Fruit fly (Drosophila melanogaster) whole organism, embryonic: ENCODE results near the gene CG43993.

Experiments
- Abd-B ChIP-seq: fragments of 200-800 bp; sonication (Bioruptor generic); optimal IDR thresholded peaks from 2 replicates; lab custom pipeline; 2018; ENCODE audit warnings: missing biosample characterization, mild to moderate bottlenecking, missing genetic modification characterization, moderate library complexity
- Bteb2 ChIP-seq: fragments of 200-800 bp; sonication (Bioruptor generic); optimal IDR thresholded peaks from 2 replicates; lab custom pipeline; 2016; ENCODE audit warnings: missing biosample characterization, missing genetic modification characterization
- CG10274 ChIP-seq: fragments of 200-800 bp; sonication (Bioruptor generic); optimal IDR thresholded peaks from 3 replicates; lab custom pipeline; 2017; ENCODE audit warnings: missing biosample characterization, mild to moderate bottlenecking, missing genetic modification characterization
- CG11093 ChIP-seq: fragments of 200-800 bp; sonication (Bioruptor generic); IDR thresholded peaks from 3 replicates; pipeline ENCODE4 v1.3.6; 2022; ENCODE audit warnings: missing biosample characterization, missing genetic modification characterization
- CG13123 ChIP-seq: fragments of 200-800 bp; sonication (Bioruptor generic); optimal IDR thresholded peaks from 2 replicates; lab custom pipeline; 2016; ENCODE audit warnings: missing biosample characterization, missing genetic modification characterization
- CG14667 ChIP-seq: fragments of 200-800 bp; sonication (Bioruptor generic); IDR thresholded peaks from 2 replicates; pipeline ENCODE4 v1.3.6; 2022; ENCODE audit warnings: missing biosample characterization, missing genetic modification characterization
- CG17612 ChIP-seq: fragments of 200-800 bp; sonication (Bioruptor generic); IDR thresholded peaks from 2 replicates; pipeline ENCODE4 v1.3.6; 2022; ENCODE audit warnings: missing biosample characterization, missing genetic modification characterization
- CG17829 ChIP-seq: fragments of 200-800 bp; optimal IDR thresholded peaks from 2 replicates; lab custom pipeline; 2019; ENCODE audit warnings: missing biosample characterization, mild to moderate bottlenecking, missing genetic modification characterization, moderate library complexity
- CG1832 ChIP-seq: fragments of 200-800 bp; sonication (Bioruptor generic); optimal IDR thresholded peaks from 2 replicates; lab custom pipeline; 2017; ENCODE audit warnings: missing biosample characterization, mild to moderate bottlenecking, missing genetic modification characterization, inconsistent platforms
- CG2120 ChIP-seq: fragments of 200-800 bp; sonication (Bioruptor generic); optimal IDR thresholded peaks from 3 replicates; lab custom pipeline; 2016; ENCODE audit warnings: missing biosample characterization, missing genetic modification characterization
- CG2678 ChIP-seq: fragments of 200-800 bp; sonication (Bioruptor generic); optimal IDR thresholded peaks from 3 replicates; lab custom pipeline; 2019; ENCODE audit warnings: missing biosample characterization, mild to moderate bottlenecking, missing genetic modification characterization, moderate library complexity
- CG2712 ChIP-seq: fragments of 200-800 bp; optimal IDR thresholded peaks from 3 replicates; lab custom pipeline; 2019; ENCODE audit warnings: missing biosample characterization, mild to moderate bottlenecking, missing genetic modification characterization, moderate library complexity
- CG33557 ChIP-seq: fragments of 200-800 bp; sonication (Bioruptor generic); optimal IDR thresholded peaks from 2 replicates; lab custom pipeline; 2019; ENCODE audit warnings: missing biosample characterization, mild to moderate bottlenecking, missing genetic modification characterization, moderate library complexity
- CG7357 ChIP-seq: fragments of 200-800 bp; sonication (Bioruptor generic); IDR thresholded peaks from 3 replicates; pipeline ENCODE4 v1.3.6; 2022; ENCODE audit warnings: missing biosample characterization, missing genetic modification characterization
- CG8765 ChIP-seq: fragments of 200-800 bp; sonication (Bioruptor generic); IDR thresholded peaks from 2 replicates; pipeline ENCODE4 v1.3.6; 2022; ENCODE audit warnings: missing biosample characterization, missing genetic modification characterization
- CHES-1-like ChIP-seq: fragments of 200-800 bp; sonication (Bioruptor generic); optimal IDR thresholded peaks from 2 replicates; lab custom pipeline; 2016; ENCODE audit warnings: missing biosample characterization, missing genetic modification characterization
- CkIIα-i1 ChIP-seq: fragments of 200-800 bp; sonication (Bioruptor generic); IDR thresholded peaks from 2 replicates; pipeline ENCODE4 v1.3.6; 2022; ENCODE audit warnings: missing biosample characterization, missing genetic modification characterization
- D ChIP-seq, 2 experiments: fragments of 200-800 bp in 1 of 2; fragments of >200 bp in 1 of 2; sonication (Bioruptor generic) in 1 of 2; optimal IDR thresholded peaks; 2 replicates in 1 of 2; 3 replicates in 1 of 2; lab custom pipeline; 2017; ENCODE audit warnings: mild to moderate bottlenecking in 1 of 2, missing biosample characterization in 1 of 2, missing genetic modification characterization in 1 of 2, missing genetic modification reagents in 1 of 2
- Fer1 ChIP-seq: fragments of 200-800 bp; sonication (Bioruptor generic); optimal IDR thresholded peaks from 2 replicates; lab custom pipeline; 2017; ENCODE audit warnings: missing biosample characterization, mild to moderate bottlenecking, missing genetic modification characterization
- Fer3 ChIP-seq: fragments of 200-800 bp; sonication (Bioruptor generic); optimal IDR thresholded peaks from 2 replicates; lab custom pipeline; 2018; ENCODE audit warnings: missing biosample characterization, mild to moderate bottlenecking, missing genetic modification characterization, moderate library complexity
- Hmr ChIP-seq: fragments of 200-800 bp; sonication (Bioruptor generic); optimal IDR thresholded peaks from 3 replicates; lab custom pipeline; 2017; ENCODE audit warnings: mild to moderate bottlenecking, missing biosample characterization, missing genetic modification reagents, missing genetic modification characterization
- Hr3 ChIP-seq: fragments of 200-800 bp; sonication (Bioruptor generic); optimal IDR thresholded peaks from 3 replicates; lab custom pipeline; 2016; ENCODE audit warnings: missing biosample characterization, missing genetic modification characterization
- Hr78 ChIP-seq, 2 experiments: fragments of 200-800 bp in 1 of 2; fragments of >200 bp in 1 of 2; sonication (Bioruptor generic) in 1 of 2; optimal IDR thresholded peaks; 2 replicates each; lab custom pipeline; 2017 to 2019; ENCODE audit warnings: missing biosample characterization in 2 of 2, missing genetic modification characterization in 2 of 2, mild to moderate bottlenecking in 1 of 2, moderate library complexity in 1 of 2
- NFAT ChIP-seq: fragments of 200-800 bp; sonication (Bioruptor generic); IDR thresholded peaks from 2 replicates; pipeline ENCODE4 v1.3.6; 2022; ENCODE audit warnings: missing biosample characterization, missing genetic modification characterization
- Taf1 ChIP-seq: fragments of 200-800 bp; sonication (Bioruptor generic); IDR thresholded peaks from 2 replicates; pipeline ENCODE4 v1.3.6; 2022; ENCODE audit warnings: missing biosample characterization, missing genetic modification characterization
- Vsx1 ChIP-seq: fragments of 200-800 bp; sonication (Bioruptor generic); optimal IDR thresholded peaks from 2 replicates; lab custom pipeline; 2017; ENCODE audit warnings: missing biosample characterization, mild to moderate bottlenecking, missing genetic modification characterization, missing genetic modification reagents
- Xbp1 ChIP-seq: fragments of 200-800 bp; sonication (Bioruptor generic); optimal IDR thresholded peaks from 3 replicates; lab custom pipeline; 2016; ENCODE audit warnings: missing biosample characterization, mild to moderate bottlenecking, missing genetic modification characterization
- cad ChIP-seq: fragments of >200 bp; optimal IDR thresholded peaks from 2 replicates; lab custom pipeline; 2017; ENCODE audit warnings: missing biosample characterization, missing genetic modification characterization
- corto ChIP-seq: fragments of 200-800 bp; sonication (Bioruptor generic); optimal IDR thresholded peaks from 2 replicates; lab custom pipeline; 2016; ENCODE audit warnings: missing biosample characterization, mild to moderate bottlenecking, missing genetic modification characterization, moderate library complexity
- crc ChIP-seq: fragments of 200-800 bp; sonication (Bioruptor generic); optimal IDR thresholded peaks from 2 replicates; lab custom pipeline; 2016; ENCODE audit warnings: missing biosample characterization, missing genetic modification characterization
- crol ChIP-seq: fragments of 200-800 bp; sonication (Bioruptor generic); IDR thresholded peaks from 2 replicates; pipeline ENCODE4 v1.3.6; 2022; ENCODE audit warnings: missing biosample characterization, missing genetic modification characterization
- da ChIP-seq: fragments of 200-800 bp; sonication (Bioruptor generic); optimal IDR thresholded peaks from 2 replicates; lab custom pipeline; 2016; ENCODE audit warnings: missing biosample characterization, missing genetic modification characterization
- fd102C ChIP-seq: fragments of 200-800 bp; sonication (Bioruptor generic); optimal IDR thresholded peaks from 2 replicates; lab custom pipeline; 2018; ENCODE audit warnings: missing biosample characterization, mild to moderate bottlenecking, missing genetic modification characterization, moderate library complexity
- fu2 ChIP-seq: fragments of 200-800 bp; sonication (Bioruptor generic); optimal IDR thresholded peaks from 2 replicates; lab custom pipeline; 2016; ENCODE audit warnings: missing biosample characterization, missing genetic modification characterization
- gem ChIP-seq: fragments of 200-800 bp; sonication (Bioruptor generic); optimal IDR thresholded peaks from 2 replicates; lab custom pipeline; 2019; ENCODE audit warnings: missing biosample characterization, mild to moderate bottlenecking, missing genetic modification characterization, moderate library complexity
- gsb-n ChIP-seq: fragments of 200-800 bp; sonication (Bioruptor generic); optimal IDR thresholded peaks from 3 replicates; lab custom pipeline; 2018; ENCODE audit warnings: missing biosample characterization, mild to moderate bottlenecking, missing genetic modification characterization
- hkb ChIP-seq, 2 experiments: fragments of 200-800 bp in 1 of 2; fragments of >200 bp in 1 of 2; sonication (Bioruptor generic) in 1 of 2; IDR thresholded peaks in 1 of 2; optimal IDR thresholded peaks in 1 of 2; 2 replicates each; pipeline versions ENCODE4 v1.3.6 to Lab custom; 2017 to 2022; ENCODE audit warnings: missing biosample characterization in 1 of 2, missing genetic modification characterization in 1 of 2
- kah ChIP-seq: fragments of 200-800 bp; sonication (Bioruptor generic); optimal IDR thresholded peaks from 2 replicates; lab custom pipeline; 2018; ENCODE audit warnings: missing biosample characterization, mild to moderate bottlenecking, missing genetic modification characterization
- lmd ChIP-seq: fragments of 200-800 bp; sonication (Bioruptor generic); IDR thresholded peaks from 2 replicates; pipeline ENCODE4 v1.3.6; 2022; ENCODE audit warnings: missing biosample characterization, missing genetic modification characterization
- luna ChIP-seq: fragments of 200-800 bp; sonication (Bioruptor generic); optimal IDR thresholded peaks from 2 replicates; lab custom pipeline; 2016; ENCODE audit warnings: missing biosample characterization, missing genetic modification characterization
- nerfin-2 ChIP-seq: fragments of 200-800 bp; sonication (Bioruptor generic); IDR thresholded peaks from 2 replicates; pipeline ENCODE4 v1.3.6; 2022; ENCODE audit warnings: missing biosample characterization, missing genetic modification characterization; ENCODE audit not compliant: partially characterized antibody
- oc ChIP-seq: fragments of 200-800 bp; sonication (Bioruptor generic); optimal IDR thresholded peaks from 2 replicates; lab custom pipeline; 2018; ENCODE audit warnings: missing biosample characterization, mild to moderate bottlenecking, missing genetic modification characterization, moderate library complexity
- pum ChIP-seq: fragments of 200-800 bp; sonication (Bioruptor generic); optimal IDR thresholded peaks from 2 replicates; lab custom pipeline; 2016; ENCODE audit warnings: missing biosample characterization, missing genetic modification characterization
- sc ChIP-seq, 3 experiments: fragments of >200 bp in 2 of 3; fragments of 200-800 bp in 1 of 3; sonication (Bioruptor generic) in 1 of 3; optimal IDR thresholded peaks; 2 replicates in 2 of 3; 3 replicates in 1 of 3; lab custom pipeline; 2017; ENCODE audit warnings: mild to moderate bottlenecking in 1 of 3, missing biosample characterization in 1 of 3, missing genetic modification characterization in 1 of 3, missing genetic modification reagents in 1 of 3
- slbo ChIP-seq: fragments of 200-800 bp; sonication (Bioruptor generic); IDR thresholded peaks from 2 replicates; pipeline ENCODE4 v1.3.6; 2022; ENCODE audit warnings: missing biosample characterization, missing genetic modification characterization
- slp2 ChIP-seq: fragments of 200-800 bp; sonication (Bioruptor generic); optimal IDR thresholded peaks from 2 replicates; lab custom pipeline; 2016; ENCODE audit warnings: missing biosample characterization, missing genetic modification characterization
- tll ChIP-seq, 2 experiments: fragments of 200-800 bp in 1 of 2; fragments of >200 bp in 1 of 2; sonication (Bioruptor generic) in 1 of 2; optimal IDR thresholded peaks; 2 replicates each; lab custom pipeline; 2017 to 2019; ENCODE audit warnings: missing biosample characterization in 2 of 2, missing genetic modification characterization in 2 of 2, mild to moderate bottlenecking in 1 of 2, moderate library complexity in 1 of 2
- tna ChIP-seq: fragments of 200-800 bp; sonication (Bioruptor generic); IDR thresholded peaks from 2 replicates; pipeline ENCODE4 v1.3.6; 2022; ENCODE audit warnings: missing biosample characterization, missing genetic modification characterization; ENCODE audit not compliant: partially characterized antibody
- toy ChIP-seq: fragments of 200-800 bp; sonication (Bioruptor generic); IDR thresholded peaks from 2 replicates; pipeline ENCODE4 v1.3.6; 2022; ENCODE audit warnings: missing biosample characterization, missing genetic modification characterization

The CG43993 gene

dm6 chr3L:12053695-12054094, 21.3 kb downstream of the CG43993 start (continued):
- TF ChIP-seq Fer1 (GFP tag; lab: Kevin White, UChicago) (no peak), pum (GFP tag; lab: Kevin White, UChicago) (peak; percentile 45), Hr78 (GFP tag; optimal IDR thresholded peaks at IDR 0.05; lab: Kevin White, UChicago) (peak in 1 of 2 experiments; percentile 24), fd102C (GFP tag; lab: Kevin White, UChicago) (no peak), kah (GFP tag; lab: Kevin White, UChicago) (peak; percentile 4), NFAT (GFP tag; lab: Robert Waterston, UW) (no peak), tna (GFP tag; lab: Robert Waterston, UW) (no peak), corto (GFP tag; lab: Kevin White, UChicago) (peak; percentile 91), CHES-1-like (GFP tag; lab: Kevin White, UChicago) (no peak), tll (GFP tag; optimal IDR thresholded peaks at IDR 0.05; lab: Kevin White, UChicago) (no peak), CG2678 (tag; lab: Kevin White, UChicago) (peak; percentile 30), Abd-B (GFP tag; lab: Kevin White, UChicago) (peak; percentile 22), Hmr (GFP tag; lab: Kevin White, UChicago) (no peak), slp2 (GFP tag; lab: Kevin White, UChicago) (peak; percentile 26), CG33557 (GFP tag; lab: Kevin White, UChicago) (no peak), Hr3 (GFP tag; lab: Kevin White, UChicago) (no peak), CG1832 (GFP tag; lab: Kevin White, UChicago) (no peak), crol (GFP tag; lab: Robert Waterston, UW) (0 out of 2 replicates have a peak, but pooled peaks have one; percentile 15), Bteb2 (GFP tag; lab: Kevin White, UChicago) (no peak), da (GFP tag; lab: Kevin White, UChicago) (no peak), luna (GFP tag; lab: Kevin White, UChicago) (no peak), gsb-n (tag; lab: Kevin White, UChicago) (peak; percentile 54), slbo (GFP tag; lab: Robert Waterston, UW) (no peak; the same call in 1 of the 2 replicates), CG11093 (GFP tag; lab: Robert Waterston, UW) (0 out of 3 replicates have a peak, but pooled peaks have one; percentile 45), nerfin-2 (GFP tag; lab: Robert Waterston, UW) (no peak), CG13123 (GFP tag; lab: Kevin White, UChicago) (no peak), CG17829 (tag; lab: Kevin White, UChicago) (peak; percentile 30), Fer3 (tag; lab: Kevin White, UChicago) (no peak), fu2 (no peak), cad (GFP tag; lab: Kevin White, UChicago) (no peak), CG8765 (GFP tag; lab: Robert Waterston, UW) (no peak), sc (optimal IDR thresholded peaks at IDR 0.05; lab: Kevin White, UChicago) (no peak), sc (GFP tag; optimal IDR thresholded peaks at IDR 0.05; lab: Kevin White, UChicago) (no peak), lmd (GFP tag; lab: Robert Waterston, UW) (peak; percentile 44), Xbp1 (GFP tag; lab: Kevin White, UChicago) (peak; percentile 9), crc (GFP tag; lab: Kevin White, UChicago) (no peak), CG10274 (no peak), CG2120 (GFP tag; lab: Kevin White, UChicago) (no peak), Taf1 (no peak), Vsx1 (GFP tag; lab: Kevin White, UChicago) (peak; percentile 15), oc (tag; lab: Kevin White, UChicago) (no peak), D (optimal IDR thresholded peaks at IDR 0.05; lab: Kevin White, UChicago) (no peak), D (GFP tag; optimal IDR thresholded peaks at IDR 0.05; lab: Kevin White, UChicago) (peak; percentile 57), hkb (optimal IDR thresholded peaks at IDR 0.05; lab: Kevin White, UChicago) (no peak), hkb (GFP tag; IDR thresholded peaks at IDR 0.05; lab: Robert Waterston, UW) (peak; percentile 56; the same call in 1 of the 2 replicates), CkIIα-i1 (GFP tag; lab: Robert Waterston, UW) (no peak), CG2712 (tag; lab: Kevin White, UChicago) (peak; percentile 67), gem (tag; lab: Kevin White, UChicago) (peak; percentile 74), CG17612 (GFP tag; lab: Robert Waterston, UW) (no peak), CG14667 (GFP tag; lab: Robert Waterston, UW) (peak; percentile 24; the same call in 1 of the 2 replicates), toy (GFP tag; lab: Robert Waterston, UW) (no peak), CG7357 (GFP tag; lab: Robert Waterston, UW) (0 out of 3 replicates have a peak, but pooled peaks have one; percentile 9)
